Worm (Caenorhabditis elegans) whole organism, L2 larva: Measurements from ENCODE around the gene ssq-1.

Experiments
- C34F6.9 ChIP-seq: fragments of 150-350 bp; optimal IDR thresholded peaks from 2 replicates; lab custom pipeline; 2014; ENCODE audit warnings: missing biosample characterization, missing genetic modification characterization
- R02D3.7 ChIP-seq: fragments of 150-350 bp; optimal IDR thresholded peaks from 2 replicates; lab custom pipeline; 2014; ENCODE audit warnings: missing biosample characterization, missing genetic modification characterization
- ZK546.5 ChIP-seq: sonication (generic microtip); optimal IDR thresholded peaks from 2 replicates; lab custom pipeline; 2017; ENCODE audit warnings: missing biosample characterization, missing genetic modification characterization
- alr-1 ChIP-seq: fragments of 150-350 bp; optimal IDR thresholded peaks from 2 replicates; lab custom pipeline; 2014; ENCODE audit warnings: missing biosample characterization, missing genetic modification characterization
- aly-2 ChIP-seq: fragments of 150-350 bp; optimal IDR thresholded peaks from 2 replicates; lab custom pipeline; 2014; ENCODE audit warnings: missing biosample characterization, missing genetic modification characterization
- blmp-1 ChIP-seq: sonication (generic microtip); optimal IDR thresholded peaks from 2 replicates; lab custom pipeline; 2017; ENCODE audit warnings: missing genetic modification characterization, mild to moderate bottlenecking, missing compliant biosample characterization, antibody characterized with exemption, moderate library complexity; ENCODE audit not compliant: insufficient read depth
- ceh-16 ChIP-seq: fragments of 150-350 bp; optimal IDR thresholded peaks from 2 replicates; lab custom pipeline; 2014; ENCODE audit warnings: missing biosample characterization, missing genetic modification characterization
- dmd-4 ChIP-seq: sonication (generic microtip); optimal IDR thresholded peaks from 2 replicates; lab custom pipeline; 2017; ENCODE audit warnings: missing biosample characterization, missing genetic modification characterization
- egl-27 ChIP-seq: sonication (generic microtip); optimal IDR thresholded peaks from 3 replicates; lab custom pipeline; 2017; ENCODE audit warnings: missing biosample characterization, missing genetic modification reagents, missing genetic modification characterization
- elt-3 ChIP-seq: sonication (generic microtip); optimal IDR thresholded peaks from 2 replicates; lab custom pipeline; 2017; ENCODE audit warnings: missing biosample characterization, missing genetic modification characterization
- gmeb-1 ChIP-seq: fragments of 150-350 bp; optimal IDR thresholded peaks from 2 replicates; lab custom pipeline; 2014; ENCODE audit warnings: missing biosample characterization, missing genetic modification characterization
- lin-13 ChIP-seq: fragments of 150-350 bp; optimal IDR thresholded peaks from 2 replicates; lab custom pipeline; 2014; ENCODE audit warnings: missing biosample characterization, missing genetic modification reagents, missing genetic modification characterization
- lin-39 ChIP-seq: fragments of 150-350 bp; optimal IDR thresholded peaks from 2 replicates; lab custom pipeline; 2014; ENCODE audit warnings: missing biosample characterization, missing genetic modification reagents, missing genetic modification characterization
- lsy-2 ChIP-seq, 2 experiments: fragments of 150-350 bp in 1 of 2; sonication (generic microtip) in 1 of 2; optimal IDR thresholded peaks; 2 replicates each; lab custom pipeline; 2014 to 2017; ENCODE audit warnings: missing biosample characterization in 2 of 2, missing genetic modification characterization in 2 of 2
- mdl-1 ChIP-seq, 2 experiments: fragments of 150-350 bp in 1 of 2; sonication (generic microtip) in 1 of 2; optimal IDR thresholded peaks; 2 replicates each; lab custom pipeline; 2017; ENCODE audit warnings: missing biosample characterization in 2 of 2, missing genetic modification characterization in 2 of 2
- nhr-10 ChIP-seq: sonication (generic microtip); optimal IDR thresholded peaks from 2 replicates; lab custom pipeline; 2017; ENCODE audit warnings: missing biosample characterization, missing genetic modification characterization
- nhr-11 ChIP-seq: fragments of 150-350 bp; optimal IDR thresholded peaks from 2 replicates; lab custom pipeline; 2014; ENCODE audit warnings: missing biosample characterization, missing genetic modification characterization
- nhr-12 ChIP-seq: fragments of 150-350 bp; optimal IDR thresholded peaks from 2 replicates; lab custom pipeline; 2014; ENCODE audit warnings: missing biosample characterization, missing genetic modification characterization
- nhr-21 ChIP-seq: fragments of 150-350 bp; optimal IDR thresholded peaks from 2 replicates; lab custom pipeline; 2014; ENCODE audit warnings: missing biosample characterization, missing genetic modification characterization
- nhr-23 ChIP-seq: fragments of 150-350 bp; optimal IDR thresholded peaks from 2 replicates; lab custom pipeline; 2014; ENCODE audit warnings: missing biosample characterization, missing genetic modification reagents, missing genetic modification characterization
- nhr-237 ChIP-seq: fragments of 150-350 bp; optimal IDR thresholded peaks from 2 replicates; lab custom pipeline; 2014; ENCODE audit warnings: missing biosample characterization, missing genetic modification characterization
- nhr-6 ChIP-seq: fragments of 150-350 bp; optimal IDR thresholded peaks from 2 replicates; lab custom pipeline; 2014; ENCODE audit warnings: missing biosample characterization, missing genetic modification characterization
- peb-1 ChIP-seq: fragments of 150-350 bp; optimal IDR thresholded peaks from 2 replicates; lab custom pipeline; 2014; ENCODE audit warnings: missing biosample characterization, missing genetic modification characterization
- skn-1 ChIP-seq: sonication (generic microtip); optimal IDR thresholded peaks from 2 replicates; lab custom pipeline; 2017; ENCODE audit warnings: missing biosample characterization, missing genetic modification characterization
- sma-3 ChIP-seq: sonication (generic microtip); optimal IDR thresholded peaks from 2 replicates; lab custom pipeline; 2016; ENCODE audit warnings: missing genetic modification reagents, missing genetic modification characterization, missing compliant biosample characterization
- unc-39 ChIP-seq: fragments of 150-350 bp; optimal IDR thresholded peaks from 2 replicates; lab custom pipeline; 2014; ENCODE audit warnings: missing biosample characterization, missing genetic modification characterization
- unc-62 ChIP-seq: fragments of 150-350 bp; optimal IDR thresholded peaks from 2 replicates; lab custom pipeline; 2014; ENCODE audit warnings: missing biosample characterization, missing genetic modification reagents, missing genetic modification characterization
- ztf-11 ChIP-seq: sonication (generic microtip); optimal IDR thresholded peaks from 2 replicates; lab custom pipeline; 2017; ENCODE audit warnings: missing biosample characterization, missing genetic modification characterization
- ztf-4 ChIP-seq: fragments of 150-350 bp; optimal IDR thresholded peaks from 2 replicates; lab custom pipeline; 2014; ENCODE audit warnings: missing biosample characterization, missing genetic modification characterization

Gene ssq-1

DNA sequence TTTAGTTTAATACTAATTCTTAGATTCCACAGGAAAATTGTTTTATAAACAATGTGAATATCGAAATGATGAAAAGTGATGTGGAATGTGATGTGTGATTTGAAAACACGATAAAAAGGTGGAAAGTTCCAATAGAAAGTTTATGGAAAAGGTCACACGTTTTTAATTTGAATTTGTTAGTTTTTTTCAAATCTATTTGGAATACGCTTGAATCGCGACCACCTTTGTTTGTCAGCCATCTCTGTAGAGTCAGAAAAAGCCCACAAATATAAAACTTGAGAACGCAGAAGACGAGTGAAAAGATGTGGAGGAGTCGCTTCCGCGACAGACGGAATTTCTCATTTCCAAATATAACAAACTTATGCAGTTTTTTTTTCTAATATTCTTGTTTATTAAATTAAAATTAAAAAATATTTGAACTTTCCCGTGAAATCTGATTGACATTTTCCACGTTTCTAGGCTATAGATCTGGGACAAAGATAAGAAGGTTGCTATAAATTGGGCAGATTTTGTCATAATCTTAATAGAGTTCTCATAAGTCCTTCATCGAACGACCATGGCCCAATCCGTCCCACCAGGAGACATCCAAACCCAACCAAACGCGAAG is 11.3 kb upstream of the ssq-1 start, which contains the start of the genes kin-24 and msp-56:
Gene kin-24 (minus strand): TSS at position 101 of the 607 bp plus-strand sequence.
Gene msp-56 (plus strand): TSS at position 557 of the 607 bp plus-strand sequence.
- no peak for TF ChIP-seq nhr-237 (tag; lab: Kevin White, UChicago)
- no peak for TF ChIP-seq nhr-12 (tag; lab: Kevin White, UChicago)
- no peak for TF ChIP-seq skn-1 (tag; lab: Kevin White, UChicago)
- no peak for TF ChIP-seq lin-13
- TF ChIP-seq nhr-23 (tag; lab: Kevin White, UChicago) = no peak
- no peak for TF ChIP-seq alr-1 (tag; lab: Kevin White, UChicago)
- TF ChIP-seq dmd-4 (tag; lab: Kevin White, UChicago) = no peak
- no peak for TF ChIP-seq lsy-2 (tag; optimal IDR thresholded peaks at IDR 0.05; lab: Kevin White, UChicago)
- TF ChIP-seq unc-39 (tag; lab: Kevin White, UChicago) = no peak
- TF ChIP-seq unc-62 (GFP tag; lab: Kevin White, UChicago) = no peak
- no peak for TF ChIP-seq nhr-6 (tag; lab: Kevin White, UChicago)
- no peak for TF ChIP-seq lin-39 (tag; lab: Kevin White, UChicago)
- TF ChIP-seq ZK546.5 (tag; lab: Kevin White, UChicago) = no peak

DNA sequence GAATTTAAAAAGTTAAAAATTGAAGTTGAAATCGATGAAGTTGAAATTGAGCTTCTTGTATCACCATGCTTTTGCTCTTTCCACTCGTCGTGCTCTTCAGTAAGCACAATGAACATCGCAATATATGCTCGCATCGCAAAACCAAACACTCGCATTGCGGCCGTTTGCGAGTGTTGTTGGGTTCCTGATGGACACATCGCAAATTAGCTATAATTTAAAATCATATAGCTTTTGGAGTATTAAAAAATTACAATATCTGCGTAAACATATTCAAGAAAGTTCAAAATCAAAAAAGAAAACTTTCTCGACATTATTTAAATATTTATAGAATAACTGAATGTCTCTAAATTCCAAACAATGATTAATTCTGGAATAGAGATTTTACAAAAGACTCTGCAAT is 10.3 kb upstream of the ssq-1 start, which contains the start of gene K07F5.17:
Gene K07F5.17 (plus strand): TSS at position 301 of the 400 bp plus-strand sequence.
- TF ChIP-seq ZK546.5 (tag; lab: Kevin White, UChicago) (no peak), sma-3 (GFP tag; lab: Kevin White, UChicago) (no peak), unc-39 (tag; lab: Kevin White, UChicago) (no peak), aly-2 (tag; lab: Kevin White, UChicago) (no peak), C34F6.9 (tag; lab: Kevin White, UChicago) (no peak), nhr-11 (tag; lab: Kevin White, UChicago) (no peak)

DNA sequence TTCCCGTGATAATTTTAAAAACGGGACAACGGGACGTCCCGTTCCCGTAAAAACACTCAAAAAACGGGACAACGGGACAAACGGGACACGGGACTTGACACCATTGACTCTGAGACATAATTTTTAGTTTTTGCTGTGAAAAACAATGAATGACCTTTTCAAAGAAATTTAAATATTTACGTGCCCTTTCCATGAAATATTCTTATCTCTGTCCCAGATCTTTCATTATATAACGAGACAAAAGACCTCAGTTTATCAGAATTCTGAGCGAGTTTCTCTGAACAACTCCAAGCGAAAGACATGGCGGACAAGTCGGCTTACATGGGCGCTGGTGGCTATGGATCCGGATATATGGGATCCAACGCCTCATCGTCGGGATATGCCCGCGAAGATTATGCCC is 8.6 kb upstream of the ssq-1 start, which contains the start of gene nspd-2:
Gene nspd-2 (plus strand): TSS at position 301 of the 400 bp plus-strand sequence.
- no peak for TF ChIP-seq egl-27
- no peak for TF ChIP-seq nhr-10 (tag; lab: Kevin White, UChicago)
- no peak for TF ChIP-seq ztf-4 (tag; lab: Kevin White, UChicago)
- TF ChIP-seq ztf-11 (tag; lab: Kevin White, UChicago) = no peak

DNA sequence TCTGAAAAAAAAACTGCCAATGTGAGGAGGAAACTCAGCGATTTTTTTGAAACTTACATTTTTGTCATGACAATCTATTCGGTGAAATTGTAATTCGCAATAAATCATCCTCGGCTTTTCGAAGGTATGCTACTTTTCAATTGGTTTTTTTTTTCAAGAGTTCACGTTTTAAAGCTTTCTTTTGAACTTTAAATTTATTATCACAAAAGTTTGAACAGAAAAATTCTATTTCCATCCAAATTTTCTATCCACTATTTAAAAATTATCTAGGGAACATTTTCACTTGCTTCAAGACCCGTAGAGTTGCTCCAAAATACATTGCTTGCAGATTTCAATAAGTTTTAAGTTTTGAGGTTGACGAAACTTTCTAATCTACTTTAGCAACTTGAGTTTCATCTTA is 5.8 kb upstream of the ssq-1 start, which contains the start of gene K07F5.6:
Gene K07F5.6 (minus strand): TSS at position 101 of the 400 bp plus-strand sequence.
- TF ChIP-seq lin-13 = no peak
- no peak for TF ChIP-seq C34F6.9 (tag; lab: Kevin White, UChicago)
- no peak for TF ChIP-seq nhr-12 (tag; lab: Kevin White, UChicago)
- no peak for TF ChIP-seq aly-2 (tag; lab: Kevin White, UChicago)
- TF ChIP-seq nhr-11 (tag; lab: Kevin White, UChicago) = no peak
- TF ChIP-seq R02D3.7 (tag; lab: Kevin White, UChicago) = no peak
- no peak for TF ChIP-seq mdl-1 (tag; optimal IDR thresholded peaks at IDR 0.05; lab: Kevin White, UChicago)
- no peak for TF ChIP-seq lsy-2 (tag; optimal IDR thresholded peaks at IDR 0.05; lab: Kevin White, UChicago)
- no peak for TF ChIP-seq ZK546.5 (tag; lab: Kevin White, UChicago)
- TF ChIP-seq nhr-21 (tag; lab: Kevin White, UChicago) = no peak
- no peak for TF ChIP-seq ztf-4 (tag; lab: Kevin White, UChicago)
- TF ChIP-seq nhr-23 (tag; lab: Kevin White, UChicago) = no peak
- TF ChIP-seq peb-1 = no peak
- TF ChIP-seq gmeb-1 (tag; lab: Kevin White, UChicago) = no peak
- TF ChIP-seq blmp-1 (tag; lab: Kevin White, UChicago) = no peak
- no peak for TF ChIP-seq elt-3 (tag; lab: Kevin White, UChicago)
- TF ChIP-seq ceh-16 (tag; lab: Kevin White, UChicago) = no peak
- TF ChIP-seq, all 48 proteins: peak for 0

DNA sequence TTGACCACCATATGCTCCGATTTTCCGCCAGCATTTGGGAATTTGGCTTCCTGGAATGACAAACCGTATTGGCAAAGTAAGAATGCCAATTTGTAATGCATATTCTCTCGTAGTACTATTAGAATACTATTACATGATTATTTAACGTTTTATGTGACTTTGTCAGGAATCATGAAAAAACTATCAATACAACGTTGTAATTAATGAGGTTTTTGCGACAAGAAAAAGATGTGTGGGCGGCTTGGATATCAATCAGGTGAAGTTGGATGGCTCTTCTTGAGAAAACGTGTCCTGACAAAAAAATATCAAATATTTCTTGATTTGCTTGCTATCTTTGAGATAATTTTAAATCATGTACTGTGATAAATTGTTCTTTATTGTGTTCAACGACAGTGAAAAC is 4.3 kb upstream of the ssq-1 start, which contains the start of gene K07F5.7:
Gene K07F5.7 (minus strand): TSS at position 101 of the 400 bp plus-strand sequence.
- TF ChIP-seq dmd-4 (tag; lab: Kevin White, UChicago) = no peak
- no peak for TF ChIP-seq R02D3.7 (tag; lab: Kevin White, UChicago)
- no peak for TF ChIP-seq sma-3 (GFP tag; lab: Kevin White, UChicago)
- TF ChIP-seq ztf-11 (tag; lab: Kevin White, UChicago) = no peak
- no peak for TF ChIP-seq aly-2 (tag; lab: Kevin White, UChicago)
